Fruit fly (Drosophila melanogaster): ENCODE results near the gene CG46465.

The CG46465 gene

dm6 chr2L:19002959-19003371, 10.7 kb downstream of the CG46465 start, which contains the start of gene CG31793 (continued):
- TF ChIP-seq CG3919 (GFP tag; optimal IDR thresholded peaks at IDR 0.05) (peak; percentile 63), Sox102F (GFP tag; optimal IDR thresholded peaks at IDR 0.05) (no peak), Hr4 (GFP tag; optimal IDR thresholded peaks at IDR 0.05) (peak; percentile 36), CG16779 (tag; optimal IDR thresholded peaks at IDR 0.05) (peak; percentile 22), CG6163 (GFP tag; IDR thresholded peaks at IDR 0.05) (no peak; the same call in 1 of the 3 replicates), spab (GFP tag; optimal IDR thresholded peaks at IDR 0.05) (peak; percentile 24), Eip75B (GFP tag; optimal IDR thresholded peaks at IDR 0.05) (no peak), topi (GFP tag; optimal IDR thresholded peaks at IDR 0.05) (peak; percentile 34), Ets21C (GFP tag; optimal IDR thresholded peaks at IDR 0.05) (no peak), Ets96B (tag; optimal IDR thresholded peaks at IDR 0.05) (peak; percentile 60), ss (GFP tag; optimal IDR thresholded peaks at IDR 0.05) (peak in 1 of 2 experiments; percentile 35), CG6792 (GFP tag; optimal IDR thresholded peaks at IDR 0.05) (peak; percentile 42), CG4318 (GFP tag; optimal IDR thresholded peaks at IDR 0.05) (no peak), OdsH (GFP tag; optimal IDR thresholded peaks at IDR 0.05) (peak; percentile 61), dsx (GFP tag; optimal IDR thresholded peaks at IDR 0.05; ENCODE audit: poor library complexity, severe bottlenecking) (peak; percentile 63)

- TF ChIP-seq CG8632 (GFP tag; optimal IDR thresholded peaks at IDR 0.05) (peak; percentile 61), fd59A (GFP tag; optimal IDR thresholded peaks at IDR 0.05) (peak; percentile 43), CG6854 (GFP tag; optimal IDR thresholded peaks at IDR 0.05) (peak; percentile 98), CG6163 (GFP tag; IDR thresholded peaks at IDR 0.05) (peak; percentile 91), CG16779 (tag; optimal IDR thresholded peaks at IDR 0.05) (peak; percentile 85), Blimp-1 (GFP tag; optimal IDR thresholded peaks at IDR 0.05) (peak; percentile 54), OdsH (GFP tag; optimal IDR thresholded peaks at IDR 0.05) (peak; percentile 62), CG9139 (GFP tag; optimal IDR thresholded peaks at IDR 0.05) (peak; percentile 84), salr (GFP tag; optimal IDR thresholded peaks at IDR 0.05) (peak in 1 of 2 experiments; percentile 84), CG8319 (GFP tag; optimal IDR thresholded peaks at IDR 0.05) (peak; percentile 56), cyc (GFP tag; optimal IDR thresholded peaks at IDR 0.05) (peak; percentile 77), CG6808 (GFP tag; optimal IDR thresholded peaks at IDR 0.05) (peak; percentile 96), Eip78C (GFP tag) (peak; percentile 93), Gug (GFP tag; IDR thresholded peaks at IDR 0.05) (no peak), pdm3 (GFP tag; optimal IDR thresholded peaks at IDR 0.05) (peak; percentile 70), Sox102F (GFP tag; optimal IDR thresholded peaks at IDR 0.05) (peak; percentile 86), Hr38 (GFP tag; optimal IDR thresholded peaks at IDR 0.05) (no peak), fkh (GFP tag; optimal IDR thresholded peaks at IDR 0.05) (peak; percentile 79), CG6276 (GFP tag; optimal IDR thresholded peaks at IDR 0.05) (peak; percentile 39), CG15336 (GFP tag; IDR thresholded peaks at IDR 0.05) (peak; percentile 70), CG4318 (GFP tag; optimal IDR thresholded peaks at IDR 0.05) (no peak), CG6792 (GFP tag; optimal IDR thresholded peaks at IDR 0.05) (peak; percentile 69), Met (GFP tag; optimal IDR thresholded peaks at IDR 0.05) (peak; percentile 85), CG10669 (GFP tag; optimal IDR thresholded peaks at IDR 0.05) (peak; percentile 48), esn (GFP tag; optimal IDR thresholded peaks at IDR 0.05) (peak; percentile 87), Hr4 (GFP tag; optimal IDR thresholded peaks at IDR 0.05) (peak; percentile 26), topi (GFP tag; optimal IDR thresholded peaks at IDR 0.05) (peak; percentile 84), CG1621 (tag; optimal IDR thresholded peaks at IDR 0.05) (peak; percentile 78), dsx (GFP tag; optimal IDR thresholded peaks at IDR 0.05; ENCODE audit: poor library complexity, severe bottlenecking) (peak; percentile 72), CG31627 (GFP tag; optimal IDR thresholded peaks at IDR 0.05) (peak; percentile 70), CG32006 (GFP tag; optimal IDR thresholded peaks at IDR 0.05) (peak; percentile 37), acj6 (GFP tag; optimal IDR thresholded peaks at IDR 0.05) (peak; percentile 48), Ets96B (tag; optimal IDR thresholded peaks at IDR 0.05) (peak; percentile 60), ss (GFP tag; optimal IDR thresholded peaks at IDR 0.05) (peak; percentile 88 to 89), eg (GFP tag; IDR thresholded peaks at IDR 0.05) (peak; percentile 85), CG11902 (GFP tag; optimal IDR thresholded peaks at IDR 0.05) (peak; percentile 33), Ets21C (GFP tag; optimal IDR thresholded peaks at IDR 0.05) (peak; percentile 31), Lpt (GFP tag; optimal IDR thresholded peaks at IDR 0.05) (no peak), Hr39 (GFP tag; optimal IDR thresholded peaks at IDR 0.05) (peak; percentile 65), Eip93F (GFP tag; optimal IDR thresholded peaks at IDR 0.05) (no peak), Smox (GFP tag; optimal IDR thresholded peaks at IDR 0.05) (peak; percentile 62), CG11294 (GFP tag; IDR thresholded peaks at IDR 0.05) (peak; percentile 56), fd85E (GFP tag; optimal IDR thresholded peaks at IDR 0.05) (peak; percentile 90), svp (GFP tag) (peak; percentile 73), CG3919 (GFP tag; optimal IDR thresholded peaks at IDR 0.05) (peak; percentile 91)
These were observed 16.8 kb downstream of the CG46465 start, which contains the start of gene RpL30 for dm6 chr2L:19009130-19009529. Gene RpL30, minus strand, starts transcription at chr2L:19009306.
